Fruit fly (Drosophila melanogaster): ENCODE measurements around the gene inaF-A.

The inaF-A gene

DNA sequence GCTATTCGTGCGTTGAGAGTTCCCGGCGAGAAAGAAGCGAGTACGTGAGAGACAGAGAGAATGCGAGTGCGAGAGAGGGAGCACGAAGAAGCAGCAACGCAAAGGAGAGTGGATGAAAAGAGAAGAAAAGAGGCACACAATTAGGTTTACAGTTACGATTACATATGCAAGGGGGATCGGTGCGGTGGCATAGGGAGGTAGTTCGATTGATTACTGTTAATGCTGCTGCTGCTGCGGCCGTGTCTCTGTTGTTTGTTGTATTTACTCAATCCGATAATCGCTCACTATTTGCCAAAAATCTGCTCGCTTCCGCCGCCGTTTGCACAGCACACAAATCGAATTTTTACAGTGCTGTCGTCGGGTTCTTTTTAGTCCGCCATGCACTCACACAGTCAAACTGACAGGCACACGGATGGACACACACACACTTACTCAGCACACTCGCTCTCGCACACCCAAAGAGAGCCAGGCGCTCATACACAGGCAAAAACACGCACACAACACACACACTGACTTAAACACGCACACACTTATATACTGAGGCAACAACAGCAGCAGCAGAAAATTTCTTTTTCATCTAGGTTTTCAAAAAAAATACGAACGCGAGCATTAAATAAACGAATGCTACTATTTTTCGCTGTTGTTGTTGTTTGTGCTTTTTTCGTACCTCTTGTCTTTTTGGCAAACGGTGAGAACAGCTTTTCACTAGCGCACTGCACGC lies 19.7 kb downstream of the inaF-A start (continued):
- TF ChIP-seq vvl (GFP tag; IDR thresholded peaks at IDR 0.05) (peak; percentile 64), kni (GFP tag; optimal IDR thresholded peaks at IDR 0.05) (peak; percentile 18), CG34422 (GFP tag; IDR thresholded peaks at IDR 0.05) (peak; percentile 16; the same call in 1 of the 3 replicates), Eip74EF (GFP tag; optimal IDR thresholded peaks at IDR 0.05) (peak in 1 of 2 experiments; percentile 57), so (GFP tag; IDR thresholded peaks at IDR 0.05) (no peak), Dek (tag; optimal IDR thresholded peaks at IDR 0.05) (no peak), CG6175 (GFP tag; IDR thresholded peaks at IDR 0.05) (no peak), Scr (GFP tag; IDR thresholded peaks at IDR 0.05; ENCODE audit: partially characterized antibody) (peak; percentile 9; the same call in 1 of the 2 replicates), CG13296 (GFP tag; optimal IDR thresholded peaks at IDR 0.05) (peak; percentile 0), CG4282 (GFP tag; optimal IDR thresholded peaks at IDR 0.05) (no peak), ind (GFP tag; optimal IDR thresholded peaks at IDR 0.05) (no peak), CG14710 (tag; optimal IDR thresholded peaks at IDR 0.05) (no peak), CG10543 (GFP tag; optimal IDR thresholded peaks at IDR 0.05) (peak; percentile 61), CG18599 (GFP tag; optimal IDR thresholded peaks at IDR 0.05) (peak; percentile 62), Rfx (GFP tag; IDR thresholded peaks at IDR 0.05) (0 out of 2 replicates have a peak, but pooled peaks have one; percentile 18), Hsf (GFP tag; optimal IDR thresholded peaks at IDR 0.05) (no peak), Fer2 (tag; optimal IDR thresholded peaks at IDR 0.05) (no peak), Dip2 (GFP tag; IDR thresholded peaks at IDR 0.05) (no peak), CG1832 (GFP tag; optimal IDR thresholded peaks at IDR 0.05) (peak; percentile 63), peb (GFP tag; IDR thresholded peaks at IDR 0.05) (no peak), bsh (GFP tag; optimal IDR thresholded peaks at IDR 0.05) (peak in 1 of 2 experiments; percentile 55), HHEX (GFP tag; optimal IDR thresholded peaks at IDR 0.05) (no peak), scrt (GFP tag; optimal IDR thresholded peaks at IDR 0.05) (no peak), repo (GFP tag; optimal IDR thresholded peaks at IDR 0.05) (no peak), CG4404 (GFP tag; IDR thresholded peaks at IDR 0.05) (no peak), CG15073 (GFP tag; optimal IDR thresholded peaks at IDR 0.05) (peak; percentile 3), chm (GFP tag; IDR thresholded peaks at IDR 0.05) (peak; percentile 13; the same call in 1 of the 2 replicates), ftz-f1 (GFP tag; optimal IDR thresholded peaks at IDR 0.05) (no peak), Elba2 (GFP tag; optimal IDR thresholded peaks at IDR 0.05) (no peak), CG10654 (GFP tag; optimal IDR thresholded peaks at IDR 0.05) (no peak), CG12155 (GFP tag; optimal IDR thresholded peaks at IDR 0.05) (peak; percentile 81), grau (tag; optimal IDR thresholded peaks at IDR 0.05) (no peak), CG8924 (tag; optimal IDR thresholded peaks at IDR 0.05) (no peak), dysf (GFP tag; IDR thresholded peaks at IDR 0.05) (no peak), lab (GFP tag; optimal IDR thresholded peaks at IDR 0.05) (peak; percentile 33), sd (tag; optimal IDR thresholded peaks at IDR 0.05) (peak; percentile 0), Opbp (GFP tag; IDR thresholded peaks at IDR 0.05; ENCODE audit: partially characterized antibody) (no peak), row (GFP tag; IDR thresholded peaks at IDR 0.05) (0 out of 3 replicates have a peak, but pooled peaks have one; percentile 7), org-1 (GFP tag; optimal IDR thresholded peaks at IDR 0.05) (no peak), CG6854 (GFP tag; optimal IDR thresholded peaks at IDR 0.05) (peak; percentile 22), CG10147 (GFP tag; optimal IDR thresholded peaks at IDR 0.05) (peak; percentile 9), rib (GFP tag; IDR thresholded peaks at IDR 0.05) (peak; percentile 50; the same call in 1 of the 2 replicates), sqz (GFP tag; optimal IDR thresholded peaks at IDR 0.05) (no peak), sug (tag; optimal IDR thresholded peaks at IDR 0.05) (peak; percentile 7), wek (GFP tag; optimal IDR thresholded peaks at IDR 0.05) (no peak), CG8089 (GFP tag; optimal IDR thresholded peaks at IDR 0.05) (no peak), Usf (GFP tag; optimal IDR thresholded peaks at IDR 0.05) (no peak), Optix (GFP tag; IDR thresholded peaks at IDR 0.05) (no peak), sens (GFP tag) (peak; percentile 69)

All from whole organism, embryonic.